Fruit fly (Drosophila melanogaster): Measurements from ENCODE around the gene CG31286.

CG31286 gene

DNA sequence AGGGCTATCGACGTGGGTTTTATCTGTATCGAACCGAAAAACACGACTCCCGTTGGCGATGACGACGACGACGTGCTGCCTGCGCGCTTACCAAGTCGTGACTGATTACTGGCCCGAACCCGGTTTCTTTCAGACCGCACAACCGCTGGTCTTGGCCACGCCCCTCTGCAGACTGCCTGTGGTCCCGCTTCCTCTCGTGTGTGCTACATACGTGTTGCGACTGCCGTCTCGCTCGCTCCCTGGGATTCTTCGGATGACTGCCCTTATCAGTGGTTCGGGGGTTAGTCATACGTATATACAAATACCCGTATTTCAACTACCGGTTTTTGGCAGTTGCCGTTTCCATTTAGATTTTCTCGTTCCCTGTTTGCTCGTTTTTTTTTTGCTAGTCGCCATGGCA lies 37.4 kb downstream of the CG31286 start, which contains the start of gene lab (continued):
- TF ChIP-seq CG13287 (GFP tag; IDR thresholded peaks at IDR 0.05; ENCODE audit: partially characterized antibody) (peak; percentile 41; the same call in 1 of the 2 replicates), ro (GFP tag; IDR thresholded peaks at IDR 0.05) (no peak), seq (GFP tag; IDR thresholded peaks at IDR 0.05) (peak; percentile 73; the same call in 1 of the 2 replicates), z (GFP tag; IDR thresholded peaks at IDR 0.05) (no peak), Med (GFP tag) (peak; percentile 68), CG11695 (GFP tag; IDR thresholded peaks at IDR 0.05) (no peak), Elba2 (GFP tag; optimal IDR thresholded peaks at IDR 0.05) (no peak), kay (GFP tag; optimal IDR thresholded peaks at IDR 0.05) (peak; percentile 76), Xbp1 (GFP tag; optimal IDR thresholded peaks at IDR 0.05) (no peak), pho (GFP tag; optimal IDR thresholded peaks at IDR 0.05) (no peak), CG34376 (GFP tag; optimal IDR thresholded peaks at IDR 0.05) (no peak), bigmax (GFP tag; optimal IDR thresholded peaks at IDR 0.05) (no peak), CG10979 (tag; optimal IDR thresholded peaks at IDR 0.05) (no peak), CG17912 (GFP tag; optimal IDR thresholded peaks at IDR 0.05) (no peak), pzg (GFP tag; optimal IDR thresholded peaks at IDR 0.05) (no peak), CG2875 (GFP tag; optimal IDR thresholded peaks at IDR 0.05) (no peak), gcm (GFP tag; optimal IDR thresholded peaks at IDR 0.05) (peak; percentile 91), slou (GFP tag; optimal IDR thresholded peaks at IDR 0.05) (no peak), Ets65A (GFP tag) (no peak), sim (GFP tag; IDR thresholded peaks at IDR 0.05) (0 out of 2 replicates have a peak, but pooled peaks have one; percentile 24), CG4404 (GFP tag; IDR thresholded peaks at IDR 0.05) (no peak), CG6272 (GFP tag; IDR thresholded peaks at IDR 0.05) (no peak), cad (GFP tag; optimal IDR thresholded peaks at IDR 0.05) (no peak), wdn (GFP tag; IDR thresholded peaks at IDR 0.05) (no peak), Doc2 (GFP tag; IDR thresholded peaks at IDR 0.05) (no peak), tio (GFP tag; optimal IDR thresholded peaks at IDR 0.05) (no peak), chif (GFP tag; optimal IDR thresholded peaks at IDR 0.05) (peak in 1 of 2 experiments; percentile 15), lab (GFP tag; optimal IDR thresholded peaks at IDR 0.05) (peak; percentile 85), CG12155 (GFP tag; optimal IDR thresholded peaks at IDR 0.05) (no peak), jing (GFP tag; optimal IDR thresholded peaks at IDR 0.05) (peak; percentile 14), rib (GFP tag; IDR thresholded peaks at IDR 0.05) (no peak), B-H2 (GFP tag; optimal IDR thresholded peaks at IDR 0.05) (no peak), CoRest (tag; optimal IDR thresholded peaks at IDR 0.05) (peak; percentile 32), CG30431 (GFP tag; optimal IDR thresholded peaks at IDR 0.05) (no peak), CG9215 (GFP tag; IDR thresholded peaks at IDR 0.05) (no peak), Sin3A (optimal IDR thresholded peaks at IDR 0.05) (no peak), jumu (GFP tag; optimal IDR thresholded peaks at IDR 0.05) (no peak), pros (GFP tag; optimal IDR thresholded peaks at IDR 0.05) (peak; percentile 33), B-H1 (GFP tag; IDR thresholded peaks at IDR 0.05) (no peak), Bgb (GFP tag; IDR thresholded peaks at IDR 0.05; ENCODE audit: partially characterized antibody) (peak; percentile 20; the same call in 1 of the 2 replicates), CG6654 (GFP tag; optimal IDR thresholded peaks at IDR 0.05) (no peak), oc (tag; optimal IDR thresholded peaks at IDR 0.05) (peak; percentile 24), CG2116 (GFP tag; optimal IDR thresholded peaks at IDR 0.05) (no peak), CG9876 (GFP tag; optimal IDR thresholded peaks at IDR 0.05) (no peak), kni (GFP tag; optimal IDR thresholded peaks at IDR 0.05) (peak; percentile 23), CG32772 (GFP tag; IDR thresholded peaks at IDR 0.05) (no peak), grau (tag; optimal IDR thresholded peaks at IDR 0.05) (no peak), vnd (GFP tag; IDR thresholded peaks at IDR 0.05; ENCODE audit: partially characterized antibody) (no peak), CG10543 (GFP tag; optimal IDR thresholded peaks at IDR 0.05) (no peak), CG10366 (GFP tag; IDR thresholded peaks at IDR 0.05) (no peak), ranshi (GFP tag; IDR thresholded peaks at IDR 0.05) (no peak), grn (GFP tag; optimal IDR thresholded peaks at IDR 0.05) (peak; percentile 28), jigr1 (GFP tag; IDR thresholded peaks at IDR 0.05) (no peak)

Measured in whole organism, embryonic.